Fruit fly (Drosophila melanogaster) whole organism, embryonic: ENCODE measurements around the gene CG15375.

Experiments used
- B-H1 ChIP-seq: fragments of 200-800 bp; sonication (Bioruptor generic); IDR thresholded peaks from 3 replicates; pipeline ENCODE4 v1.3.6; 2022; ENCODE audit warnings: missing biosample characterization, missing genetic modification characterization
- Bteb2 ChIP-seq: fragments of 200-800 bp; sonication (Bioruptor generic); optimal IDR thresholded peaks from 2 replicates; lab custom pipeline; 2016; ENCODE audit warnings: missing biosample characterization, missing genetic modification characterization
- CG10267 ChIP-seq: fragments of 200-800 bp; sonication (Bioruptor generic); optimal IDR thresholded peaks from 2 replicates; lab custom pipeline; 2018; ENCODE audit warnings: missing biosample characterization, mild to moderate bottlenecking, missing genetic modification characterization, moderate library complexity
- CG10979 ChIP-seq: fragments of 200-800 bp; sonication (Bioruptor generic); optimal IDR thresholded peaks from 2 replicates; lab custom pipeline; 2018; ENCODE audit warnings: missing biosample characterization, mild to moderate bottlenecking, missing genetic modification characterization, moderate library complexity
- CG11560 ChIP-seq: fragments of 200-800 bp; sonication (Bioruptor generic); IDR thresholded peaks from 3 replicates; pipeline ENCODE4 v1.3.6; 2022; ENCODE audit warnings: missing biosample characterization, missing genetic modification characterization
- CG13287 ChIP-seq: fragments of 200-800 bp; sonication (Bioruptor generic); IDR thresholded peaks from 2 replicates; pipeline ENCODE4 v1.3.6; 2022; ENCODE audit warnings: missing biosample characterization, missing genetic modification characterization; ENCODE audit not compliant: partially characterized antibody
- CG13775 ChIP-seq: fragments of 200-800 bp; sonication (Bioruptor generic); optimal IDR thresholded peaks from 3 replicates; lab custom pipeline; 2017; ENCODE audit warnings: missing biosample characterization, mild to moderate bottlenecking, missing genetic modification characterization
- CG15696 ChIP-seq: fragments of 200-800 bp; sonication (Bioruptor generic); optimal IDR thresholded peaks from 2 replicates; lab custom pipeline; 2019; ENCODE audit warnings: missing biosample characterization, mild to moderate bottlenecking, missing genetic modification characterization, moderate library complexity
- CG17186 ChIP-seq: fragments of 200-800 bp; sonication (Bioruptor generic); optimal IDR thresholded peaks from 3 replicates; lab custom pipeline; 2017; ENCODE audit warnings: missing biosample characterization, missing genetic modification reagents, missing genetic modification characterization
- CG18011 ChIP-seq: fragments of 200-800 bp; sonication (Bioruptor generic); optimal IDR thresholded peaks from 2 replicates; lab custom pipeline; 2017; ENCODE audit warnings: missing biosample characterization, missing genetic modification characterization, mild to moderate bottlenecking, moderate library complexity, missing genotype
- CG1832 ChIP-seq: fragments of 200-800 bp; sonication (Bioruptor generic); optimal IDR thresholded peaks from 2 replicates; lab custom pipeline; 2017; ENCODE audit warnings: missing biosample characterization, mild to moderate bottlenecking, missing genetic modification characterization, inconsistent platforms
- CG2120 ChIP-seq: fragments of 200-800 bp; sonication (Bioruptor generic); optimal IDR thresholded peaks from 3 replicates; lab custom pipeline; 2016; ENCODE audit warnings: missing biosample characterization, missing genetic modification characterization
- CG2202 ChIP-seq: fragments of 200-800 bp; sonication (Bioruptor generic); optimal IDR thresholded peaks from 2 replicates; lab custom pipeline; 2018; ENCODE audit warnings: missing biosample characterization, mild to moderate bottlenecking, missing genetic modification characterization
- CG3163 ChIP-seq: fragments of 200-800 bp; sonication (Bioruptor generic); optimal IDR thresholded peaks from 3 replicates; lab custom pipeline; 2016; ENCODE audit warnings: missing biosample characterization, missing genetic modification characterization
- CG32532 ChIP-seq: fragments of 200-800 bp; sonication (Bioruptor generic); IDR thresholded peaks from 2 replicates; pipeline ENCODE4 v1.3.6; 2022; ENCODE audit warnings: missing biosample characterization, missing genetic modification characterization
- CG4282 ChIP-seq: fragments of 200-800 bp; sonication (Bioruptor generic); optimal IDR thresholded peaks from 2 replicates; lab custom pipeline; 2016; ENCODE audit warnings: missing biosample characterization, missing genetic modification characterization
- CG4424 ChIP-seq: fragments of 200-800 bp; sonication (Bioruptor generic); optimal IDR thresholded peaks from 3 replicates; lab custom pipeline; 2016; ENCODE audit warnings: missing biosample characterization, missing genetic modification characterization
- CG5245 ChIP-seq: fragments of 200-800 bp; sonication (Bioruptor generic); optimal IDR thresholded peaks from 3 replicates; lab custom pipeline; 2016; ENCODE audit warnings: missing biosample characterization, missing genetic modification characterization
- CG8944 ChIP-seq: fragments of 200-800 bp; sonication (Bioruptor generic); optimal IDR thresholded peaks from 3 replicates; lab custom pipeline; 2016; ENCODE audit warnings: missing biosample characterization, missing genetic modification characterization
- Camta ChIP-seq: fragments of 200-800 bp; sonication (Bioruptor generic); optimal IDR thresholded peaks from 2 replicates; lab custom pipeline; 2016; ENCODE audit warnings: missing biosample characterization, missing genetic modification characterization
- Dfd ChIP-seq, 2 experiments: fragments of >200 bp; optimal IDR thresholded peaks; 2 replicates each; lab custom pipeline; 2017; ENCODE audit warnings: missing biosample characterization in 2 of 2, missing genetic modification characterization in 2 of 2
- Dip2 ChIP-seq: fragments of 200-800 bp; sonication (Bioruptor generic); IDR thresholded peaks from 2 replicates; pipeline ENCODE4 v1.3.6; 2022; ENCODE audit warnings: missing biosample characterization, missing genetic modification characterization
- Dll ChIP-seq: fragments of 200-800 bp; sonication (Bioruptor generic); IDR thresholded peaks from 4 replicates; pipeline ENCODE4 v1.3.6; 2022; ENCODE audit warnings: missing biosample characterization, missing genetic modification characterization; ENCODE audit not compliant: partially characterized antibody
- Doc2 ChIP-seq: fragments of 200-800 bp; sonication (Bioruptor generic); IDR thresholded peaks from 2 replicates; pipeline ENCODE4 v1.3.6; 2022; ENCODE audit warnings: missing biosample characterization, missing genetic modification characterization
- Hand ChIP-seq: fragments of 200-800 bp; sonication (Bioruptor generic); optimal IDR thresholded peaks from 2 replicates; lab custom pipeline; 2017; ENCODE audit warnings: mild to moderate bottlenecking, missing biosample characterization, missing genetic modification reagents, missing genetic modification characterization
- HmgD ChIP-seq: fragments of 200-800 bp; sonication (Bioruptor generic); optimal IDR thresholded peaks from 3 replicates; lab custom pipeline; 2016; ENCODE audit warnings: missing biosample characterization, missing genetic modification characterization
- Jarid2 ChIP-seq: fragments of 200-800 bp; sonication (Bioruptor generic); optimal IDR thresholded peaks from 3 replicates; lab custom pipeline; 2017; ENCODE audit warnings: mild to moderate bottlenecking, missing biosample characterization, missing genetic modification reagents, missing genetic modification characterization
- Oli ChIP-seq: fragments of 200-800 bp; sonication (Bioruptor generic); optimal IDR thresholded peaks from 2 replicates; lab custom pipeline; 2018; ENCODE audit warnings: missing biosample characterization, mild to moderate bottlenecking, missing genetic modification characterization, moderate library complexity
- Optix ChIP-seq: fragments of 200-800 bp; sonication (Bioruptor generic); IDR thresholded peaks from 3 replicates; pipeline ENCODE4 v1.3.6; 2022; ENCODE audit warnings: missing biosample characterization, missing genetic modification characterization
- Ptx1 ChIP-seq: fragments of 200-800 bp; sonication (Bioruptor generic); IDR thresholded peaks from 2 replicates; pipeline ENCODE4 v1.3.6; 2022; ENCODE audit warnings: missing biosample characterization, missing genetic modification characterization
- Ssrp ChIP-seq: fragments of 200-800 bp; sonication (Bioruptor generic); optimal IDR thresholded peaks from 2 replicates; lab custom pipeline; 2018; ENCODE audit warnings: missing biosample characterization, mild to moderate bottlenecking, missing genetic modification characterization, moderate library complexity
- TFAM ChIP-seq: fragments of 200-800 bp; sonication (Bioruptor generic); optimal IDR thresholded peaks from 2 replicates; lab custom pipeline; 2017; ENCODE audit warnings: missing biosample characterization, missing genetic modification characterization, inconsistent platforms
- Taf1 ChIP-seq: fragments of 200-800 bp; sonication (Bioruptor generic); IDR thresholded peaks from 2 replicates; pipeline ENCODE4 v1.3.6; 2022; ENCODE audit warnings: missing biosample characterization, missing genetic modification characterization
- Usf ChIP-seq: fragments of 200-800 bp; sonication (Bioruptor generic); optimal IDR thresholded peaks from 2 replicates; lab custom pipeline; 2017; ENCODE audit warnings: missing genotype, missing biosample characterization, missing genetic modification characterization
- al ChIP-seq: fragments of 200-800 bp; sonication (Bioruptor generic); IDR thresholded peaks from 2 replicates; pipeline ENCODE4 v1.3.6; 2022; ENCODE audit warnings: missing biosample characterization, missing genetic modification characterization
- amos ChIP-seq: fragments of 200-800 bp; sonication (Bioruptor generic); IDR thresholded peaks from 2 replicates; pipeline ENCODE4 v1.3.6; 2022; ENCODE audit warnings: missing biosample characterization, missing genetic modification characterization; ENCODE audit not compliant: partially characterized antibody
- aop ChIP-seq: fragments of 200-800 bp; sonication (Bioruptor generic); IDR thresholded peaks from 2 replicates; pipeline ENCODE4 v1.3.6; 2022; ENCODE audit warnings: missing biosample characterization, missing genetic modification characterization
- bigmax ChIP-seq: fragments of 200-800 bp; sonication (Bioruptor generic); optimal IDR thresholded peaks from 2 replicates; lab custom pipeline; 2018; ENCODE audit warnings: missing biosample characterization, mild to moderate bottlenecking, missing genetic modification characterization
- crc ChIP-seq: fragments of 200-800 bp; sonication (Bioruptor generic); optimal IDR thresholded peaks from 2 replicates; lab custom pipeline; 2016; ENCODE audit warnings: missing biosample characterization, missing genetic modification characterization
- en ChIP-seq: fragments of 200-800 bp; sonication (Bioruptor generic); optimal IDR thresholded peaks from 2 replicates; lab custom pipeline; 2016; ENCODE audit warnings: missing biosample characterization, missing genetic modification characterization
- fd3F ChIP-seq: fragments of 200-800 bp; sonication (Bioruptor generic); optimal IDR thresholded peaks from 2 replicates; lab custom pipeline; 2018; ENCODE audit warnings: missing biosample characterization, mild to moderate bottlenecking, missing genetic modification characterization, moderate library complexity
- fu2 ChIP-seq: fragments of 200-800 bp; sonication (Bioruptor generic); optimal IDR thresholded peaks from 2 replicates; lab custom pipeline; 2016; ENCODE audit warnings: missing biosample characterization, missing genetic modification characterization
- insv ChIP-seq, 2 experiments: fragments of 200-800 bp; sonication (Bioruptor generic); optimal IDR thresholded peaks; 3 replicates each; lab custom pipeline; 2016 to 2018; ENCODE audit warnings: missing biosample characterization in 2 of 2, missing genetic modification characterization in 2 of 2
- mam ChIP-seq: fragments of 200-800 bp; sonication (Bioruptor generic); optimal IDR thresholded peaks from 3 replicates; lab custom pipeline; 2016; ENCODE audit warnings: missing biosample characterization, missing genetic modification characterization
- slp2 ChIP-seq: fragments of 200-800 bp; sonication (Bioruptor generic); optimal IDR thresholded peaks from 2 replicates; lab custom pipeline; 2016; ENCODE audit warnings: missing biosample characterization, missing genetic modification characterization
- sob ChIP-seq: fragments of 200-800 bp; sonication (Bioruptor generic); IDR thresholded peaks from 2 replicates; pipeline ENCODE4 v1.3.6; 2022; ENCODE audit warnings: missing biosample characterization, missing genetic modification characterization
- tio ChIP-seq: fragments of 200-800 bp; sonication (Bioruptor generic); optimal IDR thresholded peaks from 2 replicates; lab custom pipeline; 2017; ENCODE audit warnings: missing biosample characterization, missing genetic modification characterization, inconsistent platforms
- trem ChIP-seq: fragments of 200-800 bp; optimal IDR thresholded peaks from 3 replicates; lab custom pipeline; 2019; ENCODE audit warnings: missing biosample characterization, mild to moderate bottlenecking, missing genetic modification characterization, moderate library complexity
- twi ChIP-seq: fragments of 200-800 bp; optimal IDR thresholded peaks from 2 replicates; lab custom pipeline; 2019; ENCODE audit warnings: missing biosample characterization, mild to moderate bottlenecking, missing genetic modification characterization, moderate library complexity
- wor ChIP-seq: fragments of 200-800 bp; sonication (Bioruptor generic); IDR thresholded peaks from 2 replicates; pipeline ENCODE4 v1.3.6; 2022; ENCODE audit warnings: missing biosample characterization, missing genetic modification characterization

Gene CG15375

DNA sequence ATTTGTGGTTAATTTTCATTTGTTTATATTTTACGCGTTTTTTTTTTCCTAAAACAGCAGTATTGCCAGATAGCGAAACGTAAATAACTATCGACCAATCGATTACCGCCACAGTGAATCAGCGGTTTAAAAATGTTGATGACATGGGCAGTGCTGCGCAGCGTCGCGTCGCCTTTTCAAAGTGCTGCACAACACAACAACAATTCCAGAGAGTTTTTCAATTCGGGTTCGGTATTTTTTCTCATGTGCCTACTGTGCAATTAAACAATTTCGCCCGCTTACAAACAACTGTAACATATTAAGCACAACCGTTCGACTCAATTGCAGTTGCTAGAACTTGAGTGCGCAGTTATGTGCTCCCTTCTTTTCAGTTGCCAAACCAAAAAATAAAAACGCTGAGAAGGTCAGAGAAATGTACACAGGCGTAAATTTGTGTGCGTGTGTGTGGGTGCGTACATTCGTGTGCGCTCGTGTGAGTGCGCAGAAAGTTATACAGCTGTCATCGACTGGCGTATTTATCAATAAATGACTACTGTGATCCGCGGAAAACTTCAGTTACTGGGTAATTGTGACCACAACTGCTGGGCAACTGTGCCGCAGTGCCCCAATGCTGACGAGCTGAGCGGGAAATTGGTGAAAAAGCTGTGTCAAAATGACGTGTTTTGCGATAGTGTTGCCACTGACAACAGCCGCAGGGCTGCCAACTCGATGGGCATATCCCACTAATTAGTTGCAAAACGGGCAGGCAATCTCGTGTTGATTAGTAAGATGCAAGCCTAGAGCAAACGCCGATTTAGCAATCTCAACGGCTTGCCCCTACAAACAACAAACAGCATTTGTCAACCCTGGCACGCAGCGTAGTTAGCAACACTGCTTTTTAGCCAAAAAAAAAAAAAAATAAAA is 16.0 kb downstream of the CG15375 start, which contains the start of the genes tyf and Tip60 (continued):
- no peak for TF ChIP-seq CG10979
- TF ChIP-seq CG8944 (GFP tag; lab: Kevin White, UChicago) = no peak
- TF ChIP-seq sob (GFP tag; lab: Robert Waterston, UW) = peak; percentile 41; the same call in 1 of the 2 replicates
- no peak for TF ChIP-seq Ptx1
- no peak for TF ChIP-seq CG3163 (GFP tag; lab: Kevin White, UChicago)
- TF ChIP-seq Jarid2 = no peak
- peak; percentile 71 for TF ChIP-seq amos (GFP tag; lab: Robert Waterston, UW)
- no peak for TF ChIP-seq Hand (GFP tag; lab: Kevin White, UChicago)
- no peak for TF ChIP-seq aop
- TF ChIP-seq fu2 = no peak
- TF ChIP-seq CG2202 (tag; lab: Kevin White, UChicago) = no peak
- no peak for TF ChIP-seq Optix
- TF ChIP-seq CG4282 (GFP tag; lab: Kevin White, UChicago) = no peak
- no peak for TF ChIP-seq tio (GFP tag; lab: Kevin White, UChicago)
- TF ChIP-seq bigmax (GFP tag; lab: Kevin White, UChicago) = no peak
- TF ChIP-seq crc (GFP tag; lab: Kevin White, UChicago) = no peak
- TF ChIP-seq B-H1 (GFP tag; lab: Robert Waterston, UW) = no peak
- peak; percentile 36 for TF ChIP-seq mam (GFP tag; lab: Kevin White, UChicago)
- no peak for TF ChIP-seq Ssrp (tag; lab: Kevin White, UChicago)
- TF ChIP-seq insv (GFP tag; optimal IDR thresholded peaks at IDR 0.05; lab: Kevin White, UChicago) = no peak
- no peak for TF ChIP-seq CG18011 (GFP tag; lab: Kevin White, UChicago)
- no peak for TF ChIP-seq Bteb2
- no peak for TF ChIP-seq Taf1 (GFP tag; lab: Robert Waterston, UW)
- no peak for TF ChIP-seq CG5245
- TF ChIP-seq CG2120 (GFP tag; lab: Kevin White, UChicago) = peak; percentile 56
- no peak for TF ChIP-seq TFAM (GFP tag; lab: Kevin White, UChicago)
- peak; percentile 51; the same call in 3 of the 4 replicates for TF ChIP-seq Dll
- peak; percentile 41 for TF ChIP-seq CG17186 (GFP tag; lab: Kevin White, UChicago)
- TF ChIP-seq fd3F (GFP tag; lab: Kevin White, UChicago) = no peak
- no peak for TF ChIP-seq CG11560 (tag; lab: Robert Waterston, UW)
- peak; percentile 88 for TF ChIP-seq CG10267 (tag; lab: Kevin White, UChicago)
- TF ChIP-seq Dfd (GFP tag; optimal IDR thresholded peaks at IDR 0.05; lab: Kevin White, UChicago) = no peak
- TF ChIP-seq al (GFP tag; lab: Robert Waterston, UW) = no peak
- TF ChIP-seq Usf = no peak
- no peak for TF ChIP-seq CG1832 (GFP tag; lab: Kevin White, UChicago)
- no peak for TF ChIP-seq CG4424 (GFP tag; lab: Kevin White, UChicago)
- no peak for TF ChIP-seq Oli (tag; lab: Kevin White, UChicago)
- TF ChIP-seq CG13775 (GFP tag; lab: Kevin White, UChicago) = no peak
- TF ChIP-seq Doc2 (GFP tag; lab: Robert Waterston, UW) = no peak
- TF ChIP-seq CG32532 (GFP tag; lab: Robert Waterston, UW) = peak; percentile 18; the same call in 1 of the 2 replicates
- TF ChIP-seq en = no peak
- no peak for TF ChIP-seq wor
- TF ChIP-seq HmgD (GFP tag; lab: Kevin White, UChicago) = peak; percentile 40
- no peak for TF ChIP-seq Camta (GFP tag; lab: Kevin White, UChicago)
- TF ChIP-seq slp2 (GFP tag; lab: Kevin White, UChicago) = no peak
- TF ChIP-seq trem = peak; percentile 98
- TF ChIP-seq Dip2 (GFP tag; lab: Robert Waterston, UW) = no peak
- peak; percentile 52 for TF ChIP-seq CG13287 (GFP tag; lab: Robert Waterston, UW)
- peak; percentile 2 for TF ChIP-seq twi (tag; lab: Kevin White, UChicago)
- no peak for TF ChIP-seq CG15696 (tag; lab: Kevin White, UChicago)
